Worm (Caenorhabditis elegans) whole organism, midembryonic: Measurements from ENCODE around the gene T27A1.2.

Experiments used
- cog-1 ChIP-seq: sonication (generic microtip); optimal IDR thresholded peaks from 2 replicates; lab custom pipeline; 2016; ENCODE audit warnings: missing genetic modification characterization, missing compliant biosample characterization
- flt-1 ChIP-seq: fragments of 200-800 bp; sonication (Bioruptor generic); IDR thresholded peaks from 2 replicates; pipeline ENCODE4 v1.3.6; 2022; ENCODE audit warnings: missing genetic modification characterization, missing compliant biosample characterization
- ref-1 ChIP-seq: fragments of 200-800 bp; sonication (Bioruptor generic); conservative IDR thresholded peaks from 2 replicates; pipeline ENCODE4 v1.3.6; 2022; ENCODE audit warnings: missing genetic modification reagents, missing genetic modification characterization, missing compliant biosample characterization
- tab-1 ChIP-seq: fragments of 200-800 bp; sonication (Bioruptor generic); IDR thresholded peaks from 2 replicates; pipeline ENCODE4 v1.3.6; 2022; ENCODE audit warnings: missing genetic modification characterization, missing compliant biosample characterization
- ztf-29 ChIP-seq: fragments of 200-800 bp; sonication (Bioruptor generic); IDR thresholded peaks from 2 replicates; pipeline ENCODE4 v1.3.6; 2022; ENCODE audit warnings: missing genetic modification reagents, missing genetic modification characterization, missing compliant biosample characterization

DNA sequence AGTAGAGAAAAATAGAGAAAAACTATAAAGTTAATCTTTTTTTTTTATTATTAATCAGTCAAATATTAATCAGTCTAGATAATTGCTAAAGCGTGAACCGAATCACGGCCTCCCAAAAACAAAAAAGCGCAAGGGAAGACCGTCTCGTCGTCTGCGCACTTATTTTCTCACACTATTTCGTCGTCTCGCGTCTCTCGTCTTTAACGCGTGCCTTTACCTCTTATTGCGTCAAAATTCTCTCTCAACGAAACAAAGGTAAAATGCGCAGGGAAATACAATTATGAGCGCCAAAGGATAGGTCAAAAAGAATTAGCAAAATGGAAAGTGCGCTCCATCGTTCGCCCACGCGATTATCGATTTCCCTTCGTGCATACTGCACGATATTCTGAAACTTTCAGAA, 30.6 kb downstream of the T27A1.2 start:
- TF ChIP-seq ztf-29 (GFP tag; lab: Robert Waterston, UW) (no peak), ref-1 (GFP tag; lab: Robert Waterston, UW) (no peak), cog-1 (tag; lab: Kevin White, UChicago) (no peak), flt-1 (GFP tag; lab: Robert Waterston, UW) (0 out of 2 replicates have a peak, but pooled peaks have one; percentile 35), tab-1 (GFP tag; lab: Robert Waterston, UW) (no peak)
